Worm (Caenorhabditis elegans): Measurements from ENCODE around the gene gpa-2.
A peak's percentile ranks its signal among the peaks of the same experiment; 100 is the strongest.

- TF ChIP-seq skn-1 (tag; optimal IDR thresholded peaks at IDR 0.05) = no peak
- no peak for TF ChIP-seq daf-12 (tag; optimal IDR thresholded peaks at IDR 0.05)
- no peak for TF ChIP-seq nhr-6 (tag; optimal IDR thresholded peaks at IDR 0.05)
- TF ChIP-seq snpc-4 (tag; optimal IDR thresholded peaks at IDR 0.05) = no peak
- no peak for TF ChIP-seq nhr-77 (tag; optimal IDR thresholded peaks at IDR 0.05)
- no peak for TF ChIP-seq zip-2 (tag; optimal IDR thresholded peaks at IDR 0.05)
- no peak for TF ChIP-seq F37D6.2 (tag; optimal IDR thresholded peaks at IDR 0.05)
- peak; percentile 4 for TF ChIP-seq pqm-1 (tag; optimal IDR thresholded peaks at IDR 0.05)
- TF ChIP-seq dpl-1 (GFP tag; optimal IDR thresholded peaks at IDR 0.05) = no peak
- TF ChIP-seq aly-2 (tag; optimal IDR thresholded peaks at IDR 0.05) = no peak
- no peak for TF ChIP-seq hmg-1.1 (GFP tag; IDR thresholded peaks at IDR 0.05)
Observed at ce11 chrV:8403916-8404315, 33.1 kb downstream of the gpa-2 start.
